Fruit fly (Drosophila melanogaster) whole organism, prepupa: Measurements from ENCODE around the gene Polr1B.
A peak's percentile ranks its signal among the peaks of the same experiment; 100 is the strongest.

Experiments used
- CG10631 ChIP-seq: fragments of 200-800 bp; sonication (Bioruptor generic); optimal IDR thresholded peaks from 2 replicates; lab custom pipeline; 2016; ENCODE audit warnings: missing biosample characterization, missing genetic modification characterization
- CG32006 ChIP-seq: fragments of 200-800 bp; sonication (Bioruptor generic); optimal IDR thresholded peaks from 3 replicates; lab custom pipeline; 2017; ENCODE audit warnings: missing biosample characterization, mild to moderate bottlenecking, missing genetic modification characterization
- Eip75B ChIP-seq: fragments of 200-800 bp; sonication (Bioruptor generic); optimal IDR thresholded peaks from 3 replicates; lab custom pipeline; 2016; ENCODE audit warnings: missing biosample characterization, missing genetic modification characterization
- eg ChIP-seq: fragments of 200-800 bp; sonication (Bioruptor generic); IDR thresholded peaks from 3 replicates; pipeline ENCODE4 v1.3.6; 2022; ENCODE audit warnings: missing biosample characterization, missing genetic modification characterization

DNA sequence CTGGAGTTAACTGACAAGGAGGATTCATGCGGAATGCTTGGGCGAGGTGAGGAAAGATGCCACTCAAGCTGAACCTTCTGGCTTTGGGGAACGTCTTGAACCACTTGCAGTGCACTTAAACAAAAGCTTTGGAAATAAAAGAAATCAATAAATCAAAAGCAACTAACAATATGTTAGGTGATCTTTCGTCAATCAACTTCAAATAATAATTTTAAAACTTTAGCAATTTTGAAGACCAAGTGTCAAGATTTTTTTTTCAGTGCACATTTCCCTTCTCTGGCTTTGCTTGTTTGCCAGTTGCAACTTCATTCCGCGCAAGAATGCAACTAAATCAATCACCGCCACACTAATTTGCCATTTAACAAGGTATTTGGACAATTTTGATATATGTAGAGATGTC, 21.3 kb upstream of the Polr1B start:
- TF ChIP-seq CG10631 (GFP tag; lab: Kevin White, UChicago): peak; percentile 53
- 0 out of 3 replicates have a peak, but pooled peaks have one; percentile 25 for TF ChIP-seq eg (GFP tag; lab: Robert Waterston, UW)
- TF ChIP-seq Eip75B (GFP tag; lab: Kevin White, UChicago): peak; percentile 68
- peak; percentile 38 for TF ChIP-seq CG32006 (GFP tag; lab: Kevin White, UChicago)
